Worm (Caenorhabditis elegans): ENCODE data around the gene dif-1.

dif-1 gene

ce11 chrIV:7573944-7574343, 21.1 kb upstream of the dif-1 start (continued):
- TF ChIP-seq rnt-1 (tag; optimal IDR thresholded peaks at IDR 0.05) (peak; percentile 65), vab-15 (tag; optimal IDR thresholded peaks at IDR 0.05) (peak; percentile 53), elt-2 (tag; optimal IDR thresholded peaks at IDR 0.05) (peak; percentile 35), nhr-77 (tag; optimal IDR thresholded peaks at IDR 0.05) (peak; percentile 59), ces-1 (GFP tag; optimal IDR thresholded peaks at IDR 0.05) (no peak), egl-13 (tag; optimal IDR thresholded peaks at IDR 0.05) (peak; percentile 38), dpl-1 (GFP tag; optimal IDR thresholded peaks at IDR 0.05) (peak in 2 of 3 experiments; percentile 48 to 53), zag-1 (tag; optimal IDR thresholded peaks at IDR 0.05) (no peak), mab-9 (GFP tag; IDR thresholded peaks at IDR 0.05) (no peak), nhr-19 (GFP tag; conservative IDR thresholded peaks at IDR 0.05) (no peak), nhr-76 (tag; optimal IDR thresholded peaks at IDR 0.05) (no peak), lir-3 (tag; optimal IDR thresholded peaks at IDR 0.05; ENCODE audit: poor library complexity) (peak; percentile 13), nhr-237 (tag; optimal IDR thresholded peaks at IDR 0.05) (no peak), irx-1 (tag; optimal IDR thresholded peaks at IDR 0.05) (peak; percentile 71), lin-35 (GFP tag; optimal IDR thresholded peaks at IDR 0.05) (peak; percentile 65 to 75), lin-15B (tag; optimal IDR thresholded peaks at IDR 0.05) (peak; percentile 15), nhr-12 (tag; optimal IDR thresholded peaks at IDR 0.05) (no peak), sptf-1 (tag; optimal IDR thresholded peaks at IDR 0.05) (no peak), tlp-1 (tag; optimal IDR thresholded peaks at IDR 0.05) (no peak), nhr-20 (tag; optimal IDR thresholded peaks at IDR 0.05) (peak; percentile 59), egl-27 (tag; optimal IDR thresholded peaks at IDR 0.05) (no peak), nhr-84 (tag; optimal IDR thresholded peaks at IDR 0.05) (no peak), snu-23 (GFP tag; optimal IDR thresholded peaks at IDR 0.05) (peak; percentile 83), efl-1 (optimal IDR thresholded peaks at IDR 0.05) (peak; percentile 53 to 60), efl-1 (GFP tag; optimal IDR thresholded peaks at IDR 0.05 in 1 of 2) (peak; percentile 52 to 95), unc-62 (GFP tag; optimal IDR thresholded peaks at IDR 0.05) (no peak), C04F5.9 (tag; optimal IDR thresholded peaks at IDR 0.05) (no peak), dsc-1 (tag; optimal IDR thresholded peaks at IDR 0.05) (peak; percentile 66), isw-1 (GFP tag; IDR thresholded peaks at IDR 0.05) (no peak), fos-1 (tag; optimal IDR thresholded peaks at IDR 0.05) (peak; percentile 54), unc-86 (tag; optimal IDR thresholded peaks at IDR 0.05) (peak; percentile 17), pqm-1 (tag; optimal IDR thresholded peaks at IDR 0.05) (no peak), nhr-90 (tag; optimal IDR thresholded peaks at IDR 0.05; ENCODE audit: poor library complexity) (peak; percentile 76), tbx-2 (tag; optimal IDR thresholded peaks at IDR 0.05) (peak; percentile 33), lin-39 (tag; optimal IDR thresholded peaks at IDR 0.05) (peak; percentile 1), aly-2 (tag; optimal IDR thresholded peaks at IDR 0.05) (peak; percentile 77), nhr-28 (tag; optimal IDR thresholded peaks at IDR 0.05) (no peak), grh-1 (GFP tag; IDR thresholded peaks at IDR 0.05) (peak; percentile 35; the same call in 1 of the 2 replicates), jun-1 (tag; optimal IDR thresholded peaks at IDR 0.05) (peak; percentile 47), C34B4.2 (tag; optimal IDR thresholded peaks at IDR 0.05) (no peak), unc-130 (tag; optimal IDR thresholded peaks at IDR 0.05) (peak; percentile 70), Y116A8C.19 (tag; optimal IDR thresholded peaks at IDR 0.05; ENCODE audit: borderline replicate concordance) (no peak), elt-3 (tag; optimal IDR thresholded peaks at IDR 0.05) (peak in 2 of 6 experiments; percentile 0 to 68), sup-37 (GFP tag; optimal IDR thresholded peaks at IDR 0.05) (peak; percentile 23), mdl-1 (tag; optimal IDR thresholded peaks at IDR 0.05) (peak in 1 of 2 experiments; percentile 56), nhr-11 (tag; optimal IDR thresholded peaks at IDR 0.05) (no peak), sox-4 (tag; optimal IDR thresholded peaks at IDR 0.05) (peak; percentile 17), ceh-8 (GFP tag; optimal IDR thresholded peaks at IDR 0.05) (no peak)
